Worm (Caenorhabditis elegans) whole organism, L4 larva: ENCODE measurements around the gene btb-2.
A peak's percentile ranks its signal among the peaks of the same experiment; 100 is the strongest.

Experiments used
- F37D6.2 ChIP-seq: sonication (generic microtip); optimal IDR thresholded peaks from 2 replicates; lab custom pipeline; 2016; ENCODE audit warnings: mild to moderate bottlenecking, missing genetic modification characterization, missing compliant biosample characterization
- F49E8.2 ChIP-seq: sonication (generic microtip); optimal IDR thresholded peaks from 2 replicates; lab custom pipeline; 2016; ENCODE audit warnings: missing compliant biosample characterization, mild to moderate bottlenecking, missing genetic modification characterization, borderline replicate concordance
- R02D3.7 ChIP-seq: fragments of 150-350 bp; sonication (generic microtip); optimal IDR thresholded peaks from 3 replicates; lab custom pipeline; 2014; ENCODE audit warnings: missing biosample characterization, missing genetic modification characterization
- T20F7.1 ChIP-seq: fragments of 200-800 bp; sonication (Bioruptor generic); optimal IDR thresholded peaks from 2 replicates; lab custom pipeline; 2018; ENCODE audit warnings: mild to moderate bottlenecking, missing genetic modification characterization, missing compliant biosample characterization
- T26A8.4 ChIP-seq: fragments of 200-800 bp; sonication (Bioruptor generic); IDR thresholded peaks from 2 replicates; pipeline ENCODE4 v1.3.6; 2022; ENCODE audit warnings: missing genetic modification characterization, missing compliant biosample characterization
- Y75B8A.6 ChIP-seq: fragments of 200-800 bp; sonication (Bioruptor generic); IDR thresholded peaks from 2 replicates; pipeline ENCODE4 v1.3.6; 2022; ENCODE audit warnings: missing genetic modification reagents, missing genetic modification characterization, missing compliant biosample characterization
- aha-1 ChIP-seq: fragments of 150-350 bp; peaks from one replicate; lab custom pipeline; 2014; ENCODE audit warnings: missing biosample characterization, missing genetic modification characterization
- aly-2 ChIP-seq: sonication (generic microtip); optimal IDR thresholded peaks from 2 replicates; lab custom pipeline; 2018; ENCODE audit warnings: missing biosample characterization, missing genetic modification characterization
- arid-1 ChIP-seq: fragments of 200-800 bp; sonication (Bioruptor generic); conservative IDR thresholded peaks from 2 replicates; pipeline ENCODE4 v1.3.6; 2022; ENCODE audit warnings: missing genetic modification reagents, missing genetic modification characterization, missing compliant biosample characterization
- attf-4 ChIP-seq: sonication (generic microtip); optimal IDR thresholded peaks from 3 replicates; lab custom pipeline; 2017; ENCODE audit warnings: missing biosample characterization, missing genetic modification characterization
- ceh-82 ChIP-seq: sonication (generic microtip); optimal IDR thresholded peaks from 2 replicates; lab custom pipeline; 2017; ENCODE audit warnings: missing biosample characterization, missing genetic modification characterization
- ctbp-1 ChIP-seq: fragments of 200-800 bp; sonication (Bioruptor generic); IDR thresholded peaks from 2 replicates; pipeline ENCODE4 v1.3.6; 2022; ENCODE audit warnings: missing genetic modification reagents, missing genetic modification characterization, missing compliant biosample characterization
- daf-16 ChIP-seq, 3 experiments: sonication (generic microtip); optimal IDR thresholded peaks; 2 replicates each; lab custom pipeline; 2016 to 2017; ENCODE audit warnings: missing genetic modification characterization in 3 of 3, missing genetic modification reagents in 3 of 3, mild to moderate bottlenecking in 2 of 3, missing compliant biosample characterization in 2 of 3, missing biosample characterization in 1 of 3, moderate library complexity in 1 of 3
- daf-19 ChIP-seq: fragments of 200-800 bp; sonication (Bioruptor generic); conservative IDR thresholded peaks from 2 replicates; pipeline ENCODE4 v1.3.6; 2022; ENCODE audit warnings: missing genetic modification characterization, missing compliant biosample characterization
- daf-8 ChIP-seq: fragments of 200-800 bp; sonication (Bioruptor generic); IDR thresholded peaks from 2 replicates; pipeline ENCODE4 v1.3.6; 2022; ENCODE audit warnings: missing genetic modification characterization, missing compliant biosample characterization
- fos-1 ChIP-seq: fragments of 150-350 bp; optimal IDR thresholded peaks from 2 replicates; lab custom pipeline; 2014; ENCODE audit warnings: missing biosample characterization, missing genetic modification characterization
- hlh-11 ChIP-seq: fragments of 200-800 bp; sonication (Bioruptor generic); optimal IDR thresholded peaks from 2 replicates; lab custom pipeline; 2018; ENCODE audit warnings: mild to moderate bottlenecking, missing genetic modification characterization, missing compliant biosample characterization
- hmg-1.1 ChIP-seq: fragments of 200-800 bp; sonication (Bioruptor generic); IDR thresholded peaks from 2 replicates; pipeline ENCODE4 v1.3.6; 2022; ENCODE audit warnings: missing genetic modification reagents, missing genetic modification characterization, missing compliant biosample characterization
- lim-7 ChIP-seq: fragments of 200-800 bp; sonication (Bioruptor generic); IDR thresholded peaks from 2 replicates; pipeline ENCODE4 v1.3.6; 2022; ENCODE audit warnings: missing genetic modification characterization, missing compliant biosample characterization
- madf-5 ChIP-seq, 2 experiments: fragments of 200-800 bp; sonication (Bioruptor generic); IDR thresholded peaks; 2 replicates each; pipeline ENCODE4 v1.3.6; 2022; ENCODE audit warnings: missing compliant biosample characterization in 2 of 2, missing genetic modification characterization in 2 of 2
- mdt-29 ChIP-seq: fragments of 200-800 bp; sonication (Bioruptor generic); IDR thresholded peaks from 2 replicates; pipeline ENCODE4 v1.3.6; 2022; ENCODE audit warnings: missing genetic modification reagents, missing genetic modification characterization, missing compliant biosample characterization
- mep-1 ChIP-seq: fragments of 150-350 bp; sonication (generic microtip); optimal IDR thresholded peaks from 3 replicates; lab custom pipeline; 2014; ENCODE audit warnings: missing biosample characterization, missing genetic modification characterization
- mxl-3 ChIP-seq: fragments of 200-800 bp; sonication (Bioruptor generic); optimal IDR thresholded peaks from 2 replicates; lab custom pipeline; 2018; ENCODE audit warnings: mild to moderate bottlenecking, missing genetic modification characterization, missing compliant biosample characterization
- nhr-10 ChIP-seq: fragments of 150-350 bp; optimal IDR thresholded peaks from 2 replicates; lab custom pipeline; 2014; ENCODE audit warnings: missing biosample characterization, missing genetic modification characterization
- nhr-41 ChIP-seq: fragments of 200-800 bp; sonication (Bioruptor generic); IDR thresholded peaks from 2 replicates; pipeline ENCODE4 v1.3.6; 2022; ENCODE audit warnings: missing genetic modification reagents, missing genetic modification characterization, missing compliant biosample characterization
- nhr-48 ChIP-seq: sonication (generic microtip); optimal IDR thresholded peaks from 2 replicates; lab custom pipeline; 2016; ENCODE audit warnings: mild to moderate bottlenecking, missing genetic modification characterization, missing compliant biosample characterization
- nhr-6 ChIP-seq: fragments of 150-350 bp; optimal IDR thresholded peaks from 2 replicates; lab custom pipeline; 2014; ENCODE audit warnings: missing biosample characterization, missing genetic modification characterization
- pqm-1 ChIP-seq: sonication (generic microtip); optimal IDR thresholded peaks from 2 replicates; lab custom pipeline; 2017; ENCODE audit warnings: missing biosample characterization, missing genetic modification characterization
- rbr-2 ChIP-seq: sonication (generic microtip); optimal IDR thresholded peaks from 2 replicates; lab custom pipeline; 2016; ENCODE audit warnings: missing genotype, missing genetic modification characterization, missing compliant biosample characterization
- set-16 ChIP-seq: fragments of 200-800 bp; sonication (Bioruptor generic); IDR thresholded peaks from 2 replicates; pipeline ENCODE4 v1.3.6; 2022; ENCODE audit warnings: missing genetic modification reagents, missing genetic modification characterization, missing compliant biosample characterization
- skn-1 ChIP-seq: fragments of 150-350 bp; optimal IDR thresholded peaks from 2 replicates; lab custom pipeline; 2014; ENCODE audit warnings: missing biosample characterization, missing genetic modification characterization
- snpc-1.2 ChIP-seq: fragments of 200-800 bp; sonication (Bioruptor generic); IDR thresholded peaks from 2 replicates; pipeline ENCODE4 v1.3.6; 2022; ENCODE audit warnings: missing genetic modification reagents, missing genetic modification characterization, missing compliant biosample characterization
- tag-97 ChIP-seq: fragments of 200-800 bp; sonication (Bioruptor generic); IDR thresholded peaks from 2 replicates; pipeline ENCODE4 v1.3.6; 2022; ENCODE audit warnings: missing genetic modification characterization, missing compliant biosample characterization
- unc-62 ChIP-seq, 3 experiments: fragments of 150-350 bp in 1 of 3; sonication (generic microtip); optimal IDR thresholded peaks in 2 of 3; peaks in 1 of 3; 1 replicate in 1 of 3; 2 replicates in 2 of 3; lab custom pipeline; 2014 to 2017; ENCODE audit warnings: missing biosample characterization in 3 of 3, missing genetic modification characterization in 3 of 3, missing genetic modification reagents in 3 of 3, missing genotype in 1 of 3
- zip-2 ChIP-seq: fragments of 150-350 bp; optimal IDR thresholded peaks from 2 replicates; lab custom pipeline; 2014; ENCODE audit warnings: missing biosample characterization, missing genetic modification characterization
- ztf-7 ChIP-seq: fragments of 150-350 bp; optimal IDR thresholded peaks from 2 replicates; lab custom pipeline; 2014; ENCODE audit warnings: missing biosample characterization, missing genetic modification characterization

Gene btb-2

DNA sequence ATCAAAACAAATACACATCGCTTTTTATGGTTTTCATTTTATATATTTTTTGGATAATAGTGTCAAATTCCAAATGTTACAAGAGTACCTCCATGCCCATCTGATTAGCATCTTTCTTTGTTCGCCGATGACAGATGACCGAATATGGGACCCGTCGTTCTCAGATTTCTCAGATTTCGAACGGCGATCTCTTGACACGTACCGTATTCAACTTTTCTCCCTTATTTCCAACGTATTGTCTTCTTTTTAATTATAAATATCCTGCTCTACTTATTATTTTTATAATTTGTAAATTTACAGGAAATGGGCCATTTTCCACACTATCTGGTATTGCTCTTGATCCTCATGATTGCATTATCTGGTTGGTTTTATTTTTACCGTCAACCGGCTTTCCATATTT is 3.3 kb upstream of the btb-2 start, which contains the start of gene zig-10:
Gene zig-10, plus strand, starts transcription at position 301 of the 400 bp plus-strand sequence.
- TF ChIP-seq hlh-11 (tag; lab: Kevin White, UChicago): no peak
- TF ChIP-seq nhr-6: no peak
- TF ChIP-seq pqm-1 (tag; lab: Kevin White, UChicago): no peak
- TF ChIP-seq unc-62 (GFP tag; optimal IDR thresholded peaks at IDR 0.05 in 1 of 2; lab: Kevin White, UChicago): no peak
- no peak for TF ChIP-seq unc-62 (tag; optimal IDR thresholded peaks at IDR 0.05; lab: Kevin White, UChicago)
- no peak for TF ChIP-seq ceh-82 (tag; lab: Kevin White, UChicago)
- TF ChIP-seq lim-7 (GFP tag; lab: Robert Waterston, UW): no peak
- TF ChIP-seq F49E8.2 (tag; lab: Kevin White, UChicago): no peak
- no peak for TF ChIP-seq ctbp-1 (GFP tag; lab: Robert Waterston, UW)
- TF ChIP-seq nhr-48 (tag; lab: Kevin White, UChicago): no peak
- no peak for TF ChIP-seq T20F7.1
- TF ChIP-seq set-16 (GFP tag; lab: Robert Waterston, UW): no peak
- TF ChIP-seq fos-1 (tag; lab: Kevin White, UChicago): no peak
- no peak for TF ChIP-seq arid-1 (GFP tag; lab: Robert Waterston, UW)

DNA sequence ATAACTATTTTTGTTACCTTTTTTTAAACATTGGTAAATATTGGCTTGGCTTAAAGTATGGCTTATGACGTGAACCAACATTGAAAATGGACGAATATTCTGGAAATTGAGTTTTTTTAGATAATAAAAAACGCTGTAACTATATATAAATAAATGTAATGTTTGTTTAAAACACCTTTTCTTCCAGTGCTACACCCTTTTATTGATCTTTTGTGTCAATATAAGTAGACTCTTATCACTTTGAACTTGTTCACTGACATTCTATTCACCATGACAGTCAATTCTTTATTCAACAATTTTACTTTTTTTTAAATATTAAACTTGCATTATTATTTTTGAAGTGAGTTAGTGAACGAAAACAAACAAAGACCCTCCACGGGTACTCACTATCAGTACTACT is 1.5 kb downstream of the btb-2 start, which contains the start of gene T25D10.1:
Gene T25D10.1, plus strand, starts transcription at position 169 of the 400 bp plus-strand sequence.
- TF ChIP-seq pqm-1 (tag; lab: Kevin White, UChicago): peak; percentile 34
- no peak for TF ChIP-seq ztf-7 (tag; lab: Kevin White, UChicago)
- no peak for TF ChIP-seq daf-16 (GFP tag; optimal IDR thresholded peaks at IDR 0.05; lab: Kevin White, UChicago)
- peak; percentile 53 for TF ChIP-seq daf-16 (tag; optimal IDR thresholded peaks at IDR 0.05; lab: Kevin White, UChicago)
- TF ChIP-seq mep-1: peak; percentile 21

DNA sequence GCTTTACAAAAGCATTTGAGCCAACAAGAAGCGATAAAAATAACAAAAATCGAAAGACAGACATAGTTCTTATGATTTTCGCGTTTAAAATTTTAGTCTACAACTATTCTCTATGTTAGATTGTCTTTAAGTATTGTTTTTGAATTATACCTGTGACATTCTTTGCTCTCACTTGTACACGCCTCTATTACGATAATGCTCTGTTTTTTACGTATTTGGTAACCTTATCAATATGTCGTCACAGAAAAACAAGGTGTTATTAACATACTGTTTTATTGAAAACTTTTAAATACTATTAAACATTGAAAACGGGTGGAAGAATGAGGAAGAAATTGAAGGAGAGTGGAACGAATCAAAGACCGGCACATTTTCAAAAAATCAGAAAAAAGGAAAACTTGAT is 5.5 kb downstream of the btb-2 start, which contains the start of gene spp-11:
Gene spp-11, minus strand, starts transcription at position 101 of the 400 bp plus-strand sequence.
- TF ChIP-seq Y75B8A.6 (GFP tag; lab: Robert Waterston, UW) (no peak), daf-16 (GFP tag; optimal IDR thresholded peaks at IDR 0.05; lab: Kevin White, UChicago) (no peak), daf-16 (tag; optimal IDR thresholded peaks at IDR 0.05; lab: Kevin White, UChicago) (peak; percentile 43)

- TF ChIP-seq nhr-10: no peak
- no peak for TF ChIP-seq fos-1 (tag; lab: Kevin White, UChicago)
- TF ChIP-seq attf-4: no peak
Measured at ce11 chrII:6409098-6409497, 7.3 kb downstream of the btb-2 start.

ce11 chrII:6410181-6410580 is 8.4 kb downstream of the btb-2 start, which contains the start of gene T25D10.4:
TSS of gene T25D10.4 (minus strand) at chrII:6410281.
- TF ChIP-seq daf-19 (GFP tag; lab: Robert Waterston, UW) (no peak), ztf-7 (tag; lab: Kevin White, UChicago) (no peak), R02D3.7 (tag; lab: Kevin White, UChicago) (no peak), nhr-10 (no peak), unc-62 (GFP tag; optimal IDR thresholded peaks at IDR 0.05 in 1 of 2; lab: Kevin White, UChicago) (peak in 1 of 2 experiments; percentile 31), unc-62 (tag; optimal IDR thresholded peaks at IDR 0.05; lab: Kevin White, UChicago) (no peak), hmg-1.1 (GFP tag; lab: Robert Waterston, UW) (no peak)

DNA sequence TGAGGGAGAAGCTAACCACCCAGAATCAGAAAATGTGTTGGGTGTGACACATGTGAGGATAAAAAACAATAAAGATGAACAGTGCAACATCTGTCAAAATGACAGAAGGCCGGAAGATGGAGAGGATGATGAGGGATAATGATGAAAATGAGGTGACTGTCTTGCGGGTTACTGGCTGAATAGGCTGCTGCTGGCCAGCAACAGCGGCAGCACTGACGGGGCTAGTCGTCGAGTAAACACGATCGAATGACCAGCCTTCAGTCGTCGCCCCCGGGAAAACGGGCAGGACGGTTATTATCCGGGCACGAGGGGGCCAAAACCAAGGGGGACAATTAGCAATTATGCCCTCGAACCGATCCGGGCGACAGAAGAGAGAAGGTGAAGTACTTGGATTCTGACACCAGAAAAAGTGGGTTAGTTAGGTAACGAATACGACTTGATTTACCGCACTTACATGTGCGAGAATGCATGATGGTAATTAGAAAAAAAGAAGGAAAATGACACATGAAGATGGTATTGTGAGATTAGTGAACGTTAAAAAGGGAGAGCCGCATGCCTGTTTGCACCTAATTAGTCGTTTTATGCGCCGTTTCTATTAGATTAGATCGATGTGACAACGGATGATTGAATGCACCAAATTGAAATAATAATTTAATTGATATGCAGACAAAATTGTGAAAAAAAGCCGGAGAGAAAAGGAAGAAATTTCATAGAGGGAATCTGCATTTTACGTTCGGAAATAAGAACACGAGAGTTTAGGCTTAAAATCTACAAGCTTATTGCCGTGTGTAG is 10.1 kb downstream of the btb-2 start:
- TF ChIP-seq skn-1 (no peak), T26A8.4 (GFP tag; lab: Robert Waterston, UW) (no peak), F37D6.2 (tag; lab: Kevin White, UChicago) (no peak), rbr-2 (tag; lab: Kevin White, UChicago) (no peak), snpc-1.2 (GFP tag; lab: Robert Waterston, UW) (no peak), madf-5 (GFP tag; IDR thresholded peaks at IDR 0.05; lab: Robert Waterston, UW) (no peak), daf-8 (GFP tag; lab: Robert Waterston, UW) (no peak), mxl-3 (GFP tag; lab: Kevin White, UChicago) (peak; percentile 36), tag-97 (no peak), mdt-29 (no peak), unc-62 (GFP tag; optimal IDR thresholded peaks at IDR 0.05 in 1 of 2; lab: Kevin White, UChicago) (peak in 1 of 2 experiments; percentile 83), unc-62 (tag; optimal IDR thresholded peaks at IDR 0.05; lab: Kevin White, UChicago) (no peak), zip-2 (tag; lab: Kevin White, UChicago) (no peak), ceh-82 (tag; lab: Kevin White, UChicago) (no peak), T20F7.1 (no peak), nhr-10 (no peak), nhr-41 (GFP tag; lab: Robert Waterston, UW) (no peak), aha-1 (tag; lab: Kevin White, UChicago) (peak; percentile 94), aly-2 (tag; lab: Kevin White, UChicago) (no peak)
